Worm (Caenorhabditis elegans) whole organism, L3 larva: ENCODE data around the gene Y41C4A.11.
A peak's percentile ranks its signal among the peaks of the same experiment; 100 is the strongest.

ENCODE experiments used
- R02D3.7 ChIP-seq: fragments of 150-350 bp; optimal IDR thresholded peaks from 2 replicates; lab custom pipeline; 2014; ENCODE audit warnings: missing biosample characterization, missing genetic modification characterization
- aly-2 ChIP-seq: fragments of 150-350 bp; optimal IDR thresholded peaks from 2 replicates; lab custom pipeline; 2014; ENCODE audit warnings: missing biosample characterization, missing genetic modification characterization
- ama-1 ChIP-seq: fragments of 150-350 bp; optimal IDR thresholded peaks from 2 replicates; lab custom pipeline; 2018
- ceh-28 ChIP-seq: fragments of 150-350 bp; optimal IDR thresholded peaks from 2 replicates; lab custom pipeline; 2014; ENCODE audit warnings: missing biosample characterization, missing genetic modification reagents, missing genetic modification characterization
- ceh-82 ChIP-seq: fragments of 150-350 bp; optimal IDR thresholded peaks from 2 replicates; lab custom pipeline; 2014; ENCODE audit warnings: missing biosample characterization, missing genetic modification characterization
- ceh-9 ChIP-seq: sonication (generic microtip); optimal IDR thresholded peaks from 2 replicates; lab custom pipeline; 2018; ENCODE audit warnings: missing biosample characterization, missing genetic modification characterization
- daf-12 ChIP-seq: fragments of 150-350 bp; optimal IDR thresholded peaks from 2 replicates; lab custom pipeline; 2014; ENCODE audit warnings: missing biosample characterization, missing genetic modification reagents, missing genetic modification characterization
- egl-27 ChIP-seq: sonication (generic microtip); optimal IDR thresholded peaks from 4 replicates; lab custom pipeline; 2017; ENCODE audit warnings: missing biosample characterization, missing genetic modification reagents, missing genetic modification characterization
- egl-5 ChIP-seq: fragments of 150-350 bp; optimal IDR thresholded peaks from 2 replicates; lab custom pipeline; 2017; ENCODE audit warnings: missing biosample characterization, missing genetic modification reagents, missing genetic modification characterization, inconsistent platforms
- elt-1 ChIP-seq: fragments of 150-350 bp; optimal IDR thresholded peaks from 2 replicates; lab custom pipeline; 2014; ENCODE audit warnings: missing biosample characterization, missing genetic modification characterization
- elt-2 ChIP-seq: sonication (generic microtip); optimal IDR thresholded peaks from 2 replicates; lab custom pipeline; 2016; ENCODE audit warnings: missing genetic modification reagents, mild to moderate bottlenecking, missing genetic modification characterization, missing compliant biosample characterization
- elt-3 ChIP-seq, 3 experiments: fragments of 150-350 bp in 1 of 3; sonication (generic microtip) in 2 of 3; optimal IDR thresholded peaks; 2 replicates in 2 of 3; 4 replicates in 1 of 3; lab custom pipeline; 2014 to 2017; ENCODE audit warnings: missing biosample characterization in 3 of 3, missing genetic modification characterization in 3 of 3
- eor-1 ChIP-seq, 2 experiments: fragments of 150-350 bp; optimal IDR thresholded peaks; 2 replicates each; lab custom pipeline; 2014 to 2018; ENCODE audit warnings: missing biosample characterization in 2 of 2, missing genetic modification characterization in 2 of 2
- fkh-2 ChIP-seq: fragments of 150-350 bp; optimal IDR thresholded peaks from 2 replicates; lab custom pipeline; 2014; ENCODE audit warnings: missing biosample characterization, missing genetic modification reagents, missing genetic modification characterization
- fos-1 ChIP-seq: fragments of 150-350 bp; optimal IDR thresholded peaks from 2 replicates; lab custom pipeline; 2014; ENCODE audit warnings: missing biosample characterization, missing genetic modification characterization
- hmg-11 ChIP-seq: sonication (generic microtip); optimal IDR thresholded peaks from 2 replicates; lab custom pipeline; 2016; ENCODE audit warnings: missing genetic modification characterization, missing compliant biosample characterization
- jun-1 ChIP-seq: fragments of 150-350 bp; optimal IDR thresholded peaks from 2 replicates; lab custom pipeline; 2014; ENCODE audit warnings: missing biosample characterization, missing genetic modification reagents, missing genetic modification characterization
- lin-15B ChIP-seq: fragments of 150-350 bp; optimal IDR thresholded peaks from 2 replicates; lab custom pipeline; 2014; ENCODE audit warnings: missing biosample characterization, missing genetic modification characterization
- lin-39 ChIP-seq: fragments of 150-350 bp; optimal IDR thresholded peaks from 2 replicates; lab custom pipeline; 2018; ENCODE audit warnings: missing biosample characterization, missing genetic modification reagents, missing genetic modification characterization
- lsy-12 ChIP-seq: sonication (generic microtip); optimal IDR thresholded peaks from 2 replicates; lab custom pipeline; 2016; ENCODE audit warnings: mild to moderate bottlenecking, missing genetic modification characterization, missing compliant biosample characterization
- mdl-1 ChIP-seq: fragments of 150-350 bp; optimal IDR thresholded peaks from 2 replicates; lab custom pipeline; 2014; ENCODE audit warnings: missing biosample characterization, missing genetic modification characterization
- mml-1 ChIP-seq: fragments of 150-350 bp; sonication (generic microtip); optimal IDR thresholded peaks from 3 replicates; lab custom pipeline; 2014; ENCODE audit warnings: missing biosample characterization, missing genetic modification characterization
- nfya-1 ChIP-seq: sonication (generic microtip); optimal IDR thresholded peaks from 2 replicates; lab custom pipeline; 2017; ENCODE audit warnings: missing genetic modification characterization, mild to moderate bottlenecking, missing compliant biosample characterization, antibody characterized with exemption, moderate library complexity; ENCODE audit not compliant: insufficient read depth
- nhr-11 ChIP-seq: fragments of 150-350 bp; optimal IDR thresholded peaks from 2 replicates; lab custom pipeline; 2014; ENCODE audit warnings: missing biosample characterization, missing genetic modification characterization
- nhr-12 ChIP-seq: fragments of 150-350 bp; optimal IDR thresholded peaks from 2 replicates; lab custom pipeline; 2014; ENCODE audit warnings: missing biosample characterization, missing genetic modification characterization
- nhr-23 ChIP-seq: fragments of 150-350 bp; optimal IDR thresholded peaks from 2 replicates; lab custom pipeline; 2014; ENCODE audit warnings: missing biosample characterization, missing genetic modification reagents, missing genetic modification characterization
- nhr-28 ChIP-seq: fragments of 150-350 bp; optimal IDR thresholded peaks from 2 replicates; lab custom pipeline; 2014; ENCODE audit warnings: missing biosample characterization, missing genetic modification characterization
- nhr-43 ChIP-seq: sonication (generic microtip); optimal IDR thresholded peaks from 2 replicates; lab custom pipeline; 2016; ENCODE audit warnings: mild to moderate bottlenecking, missing genetic modification characterization, missing compliant biosample characterization; ENCODE audit not compliant: poor library complexity, severe bottlenecking
- nhr-67 ChIP-seq: fragments of 150-350 bp; optimal IDR thresholded peaks from 2 replicates; lab custom pipeline; 2014; ENCODE audit warnings: missing biosample characterization, missing genetic modification characterization
- nhr-77 ChIP-seq: fragments of 150-350 bp; optimal IDR thresholded peaks from 2 replicates; lab custom pipeline; 2014; ENCODE audit warnings: missing biosample characterization, missing genetic modification characterization
- pha-4 ChIP-seq: fragments of 150-350 bp; optimal IDR thresholded peaks from 2 replicates; lab custom pipeline; 2014; ENCODE audit warnings: missing biosample characterization, missing genetic modification reagents, missing genetic modification characterization
- pqm-1 ChIP-seq: fragments of 150-350 bp; optimal IDR thresholded peaks from 2 replicates; lab custom pipeline; 2017; ENCODE audit warnings: missing biosample characterization, missing genetic modification characterization, inconsistent platforms
- sea-2 ChIP-seq: fragments of 150-350 bp; sonication (generic microtip); optimal IDR thresholded peaks from 4 replicates; lab custom pipeline; 2014; ENCODE audit warnings: missing biosample characterization, missing genetic modification reagents, missing genetic modification characterization
- skn-1 ChIP-seq: fragments of 150-350 bp; optimal IDR thresholded peaks from 2 replicates; lab custom pipeline; 2014; ENCODE audit warnings: missing biosample characterization, missing genetic modification characterization
- snpc-4 ChIP-seq: fragments of 150-350 bp; optimal IDR thresholded peaks from 2 replicates; lab custom pipeline; 2014; ENCODE audit warnings: missing biosample characterization, missing genetic modification characterization
- unc-39 ChIP-seq: sonication (generic microtip); optimal IDR thresholded peaks from 4 replicates; lab custom pipeline; 2017; ENCODE audit warnings: missing biosample characterization, missing genetic modification characterization
- unc-62 ChIP-seq: fragments of 150-350 bp; sonication (generic microtip); optimal IDR thresholded peaks from 4 replicates; lab custom pipeline; 2014; ENCODE audit warnings: missing biosample characterization, missing genetic modification reagents, missing genetic modification characterization
- zag-1 ChIP-seq: fragments of 150-350 bp; optimal IDR thresholded peaks from 2 replicates; lab custom pipeline; 2014; ENCODE audit warnings: missing biosample characterization, missing genetic modification characterization
- ztf-11 ChIP-seq: fragments of 150-350 bp; optimal IDR thresholded peaks from 2 replicates; lab custom pipeline; 2014; ENCODE audit warnings: missing biosample characterization, missing genetic modification characterization
- ztf-4 ChIP-seq: fragments of 150-350 bp; optimal IDR thresholded peaks from 2 replicates; lab custom pipeline; 2014; ENCODE audit warnings: missing biosample characterization, missing genetic modification characterization

Y41C4A.11 gene

DNA sequence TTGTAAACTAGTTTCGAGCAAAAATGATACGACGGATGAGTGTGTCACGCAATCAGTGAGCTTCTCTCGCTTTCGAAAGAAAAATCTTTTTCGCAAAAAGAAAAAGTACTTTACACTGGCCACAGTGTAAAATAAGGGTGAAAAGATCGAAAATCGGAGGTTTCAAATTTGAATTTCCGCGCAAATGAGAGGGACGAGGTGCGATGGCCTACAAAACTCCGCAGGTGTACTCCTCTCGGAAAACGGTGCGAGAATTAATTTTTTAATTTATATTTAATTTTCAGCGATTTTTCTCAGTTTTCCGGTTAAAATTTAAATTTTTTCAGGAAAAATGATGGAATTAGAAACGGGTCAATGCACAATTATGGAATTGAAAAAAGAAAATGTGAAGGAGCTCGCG lies 27.1 kb downstream of the Y41C4A.11 start, which contains the start of gene mrt-2 (continued):
- peak; percentile 43 for TF ChIP-seq snpc-4
- no peak for TF ChIP-seq elt-3 (tag; optimal IDR thresholded peaks at IDR 0.05; lab: Kevin White, UChicago)
- TF ChIP-seq hmg-11, result peak; percentile 43
- no peak for TF ChIP-seq mdl-1 (tag; lab: Kevin White, UChicago)
- TF ChIP-seq ztf-4 (tag; lab: Kevin White, UChicago), result no peak
- no peak for TF ChIP-seq elt-1 (tag; lab: Kevin White, UChicago)
- TF ChIP-seq ceh-9 (tag; lab: Kevin White, UChicago), result no peak
- peak; percentile 77 for TF ChIP-seq pha-4 (tag; lab: Kevin White, UChicago)
- peak; percentile 86 for TF ChIP-seq nhr-23 (tag; lab: Kevin White, UChicago)
- TF ChIP-seq unc-62 (GFP tag; lab: Kevin White, UChicago), result no peak
- TF ChIP-seq ztf-11, result no peak
- no peak for TF ChIP-seq nhr-28

- TF ChIP-seq jun-1 (tag; lab: Kevin White, UChicago) (no peak), egl-27 (no peak), nhr-12 (tag; lab: Kevin White, UChicago) (no peak), eor-1 (tag; optimal IDR thresholded peaks at IDR 0.05; lab: Kevin White, UChicago) (no peak), mdl-1 (tag; lab: Kevin White, UChicago) (no peak), ama-1 (lab: Kevin White, UChicago) (no peak), unc-62 (GFP tag; lab: Kevin White, UChicago) (no peak), daf-12 (tag; lab: Kevin White, UChicago) (no peak), mml-1 (tag; lab: Kevin White, UChicago) (no peak), aly-2 (tag; lab: Kevin White, UChicago) (no peak), snpc-4 (no peak), ceh-28 (no peak), nhr-11 (no peak), elt-1 (tag; lab: Kevin White, UChicago) (no peak)
These were observed 30.6 kb downstream of the Y41C4A.11 start for ce11 chrIII:11750232-11750631.

DNA sequence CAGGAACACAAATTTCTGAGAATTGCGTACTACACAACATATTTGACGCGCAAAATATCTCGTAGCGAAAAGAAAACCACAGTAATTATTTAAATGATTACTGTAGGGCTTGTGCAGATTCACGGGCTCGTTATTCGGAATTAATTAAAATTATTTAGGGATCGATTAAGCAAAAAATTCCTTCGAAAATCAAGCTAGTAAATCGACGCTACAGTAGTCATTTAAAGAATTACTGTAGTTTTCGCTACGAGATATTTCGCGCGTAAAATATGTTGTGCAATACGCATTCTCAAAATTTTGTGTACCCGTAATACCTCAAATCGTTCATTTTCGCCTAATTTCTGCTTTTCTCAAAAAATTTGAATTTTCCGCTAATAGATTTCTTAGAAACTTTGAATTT lies 31.2 kb downstream of the Y41C4A.11 start:
- TF ChIP-seq nhr-77 (tag; lab: Kevin White, UChicago) (no peak), nhr-43 (tag; lab: Kevin White, UChicago) (no peak), mdl-1 (tag; lab: Kevin White, UChicago) (no peak), egl-5 (no peak), nhr-67 (tag; lab: Kevin White, UChicago) (no peak), nhr-12 (tag; lab: Kevin White, UChicago) (no peak), daf-12 (tag; lab: Kevin White, UChicago) (no peak), sea-2 (GFP tag; lab: Kevin White, UChicago) (no peak), nhr-23 (tag; lab: Kevin White, UChicago) (no peak), elt-2 (tag; lab: Kevin White, UChicago) (no peak), nhr-28 (no peak), nhr-11 (no peak), lin-39 (tag; lab: Kevin White, UChicago) (no peak), snpc-4 (no peak), lsy-12 (tag; lab: Kevin White, UChicago) (no peak), unc-62 (GFP tag; lab: Kevin White, UChicago) (no peak), elt-1 (tag; lab: Kevin White, UChicago) (no peak), ceh-82 (no peak)

- TF ChIP-seq egl-5, result no peak
- TF ChIP-seq unc-39 (tag; lab: Kevin White, UChicago), result no peak
- TF ChIP-seq R02D3.7 (tag; lab: Kevin White, UChicago), result no peak
- no peak for TF ChIP-seq nhr-28
- TF ChIP-seq elt-3 (tag; optimal IDR thresholded peaks at IDR 0.05; lab: Kevin White, UChicago), result no peak
- no peak for TF ChIP-seq nhr-11
- TF ChIP-seq fkh-2 (tag; lab: Kevin White, UChicago), result no peak
- TF ChIP-seq ztf-4 (tag; lab: Kevin White, UChicago), result no peak
- no peak for TF ChIP-seq lsy-12 (tag; lab: Kevin White, UChicago)
- TF ChIP-seq pqm-1 (tag; lab: Kevin White, UChicago), result no peak
These were observed 38.2 kb downstream of the Y41C4A.11 start for ce11 chrIII:11757892-11758291.

DNA sequence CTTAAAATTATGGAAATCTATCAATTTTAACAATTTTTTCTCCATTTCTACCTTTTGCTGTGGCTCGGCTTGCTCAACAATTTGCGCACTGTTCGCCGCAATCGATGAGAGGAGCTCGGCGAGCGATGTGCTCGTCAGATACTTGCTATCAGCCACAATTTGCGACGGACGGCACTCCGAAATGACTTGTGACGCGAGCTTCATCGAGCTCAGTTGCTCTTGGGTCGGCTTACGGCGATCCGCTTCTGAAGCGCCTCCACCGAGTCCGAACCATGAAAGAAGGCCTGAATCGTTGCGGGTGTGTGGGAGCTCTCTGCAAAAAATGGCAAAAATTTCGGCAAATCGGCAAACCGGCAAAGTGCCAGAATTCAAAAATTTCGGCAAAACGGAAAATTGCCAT lies 41.0 kb downstream of the Y41C4A.11 start:
- TF ChIP-seq lin-15B (tag; lab: Kevin White, UChicago) (no peak), skn-1 (no peak), ztf-4 (tag; lab: Kevin White, UChicago) (no peak), nfya-1 (tag; lab: Kevin White, UChicago) (no peak), jun-1 (tag; lab: Kevin White, UChicago) (no peak), sea-2 (GFP tag; lab: Kevin White, UChicago) (no peak), nhr-77 (tag; lab: Kevin White, UChicago) (no peak), nhr-28 (no peak), unc-62 (GFP tag; lab: Kevin White, UChicago) (no peak), egl-27 (no peak), zag-1 (tag; lab: Kevin White, UChicago) (no peak), fos-1 (no peak), ceh-9 (tag; lab: Kevin White, UChicago) (no peak), snpc-4 (no peak)
